Worm (Caenorhabditis elegans) whole organism, midembryonic: ENCODE measurements around the gene pqn-31.

Experiments used
- T22C8.4 ChIP-seq: fragments of 200-800 bp; sonication (Bioruptor generic); IDR thresholded peaks from 2 replicates; pipeline ENCODE4 v1.3.6; 2022; ENCODE audit warnings: missing genetic modification characterization, missing compliant biosample characterization
- cog-1 ChIP-seq: sonication (generic microtip); optimal IDR thresholded peaks from 2 replicates; lab custom pipeline; 2016; ENCODE audit warnings: missing genetic modification characterization, missing compliant biosample characterization
- flt-1 ChIP-seq: fragments of 200-800 bp; sonication (Bioruptor generic); IDR thresholded peaks from 2 replicates; pipeline ENCODE4 v1.3.6; 2022; ENCODE audit warnings: missing genetic modification characterization, missing compliant biosample characterization
- klf-2 ChIP-seq: fragments of 200-800 bp; sonication (Bioruptor generic); conservative IDR thresholded peaks from 2 replicates; pipeline ENCODE4 v1.3.6; 2022; ENCODE audit warnings: missing genetic modification reagents, missing genetic modification characterization, missing compliant biosample characterization
- med-1 ChIP-seq: sonication (generic microtip); optimal IDR thresholded peaks from 2 replicates; lab custom pipeline; 2017; ENCODE audit warnings: missing genetic modification characterization, mild to moderate bottlenecking, missing compliant biosample characterization, antibody characterized with exemption, missing genetic modification reagents; ENCODE audit not compliant: insufficient read depth
- ref-1 ChIP-seq: fragments of 200-800 bp; sonication (Bioruptor generic); conservative IDR thresholded peaks from 2 replicates; pipeline ENCODE4 v1.3.6; 2022; ENCODE audit warnings: missing genetic modification reagents, missing genetic modification characterization, missing compliant biosample characterization
- tab-1 ChIP-seq: fragments of 200-800 bp; sonication (Bioruptor generic); IDR thresholded peaks from 2 replicates; pipeline ENCODE4 v1.3.6; 2022; ENCODE audit warnings: missing genetic modification characterization, missing compliant biosample characterization
- ztf-23 ChIP-seq: fragments of 200-800 bp; sonication (Bioruptor generic); IDR thresholded peaks from 2 replicates; pipeline ENCODE4 v1.3.6; 2022; ENCODE audit warnings: missing genetic modification reagents, missing genetic modification characterization, missing compliant biosample characterization
- ztf-29 ChIP-seq: fragments of 200-800 bp; sonication (Bioruptor generic); IDR thresholded peaks from 2 replicates; pipeline ENCODE4 v1.3.6; 2022; ENCODE audit warnings: missing genetic modification reagents, missing genetic modification characterization, missing compliant biosample characterization

pqn-31 gene

DNA sequence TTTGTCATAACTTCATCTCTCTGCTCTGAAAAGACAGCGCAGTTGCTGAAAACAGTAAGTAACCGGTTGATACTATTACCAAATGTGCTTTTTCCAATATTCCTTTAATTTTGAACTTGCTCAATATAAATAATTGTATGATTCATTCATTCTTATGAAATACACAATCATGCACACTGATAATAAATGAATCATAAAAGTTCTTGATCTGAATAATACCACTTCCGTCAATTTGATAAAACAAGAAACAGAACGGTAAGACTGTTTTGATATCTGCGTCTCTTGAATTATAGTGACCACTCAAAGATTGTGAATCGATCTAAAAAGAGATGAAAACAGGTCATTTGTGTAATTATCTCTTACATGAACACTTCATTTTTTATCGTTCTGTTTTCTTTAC lies 16.9 kb downstream of the pqn-31 start, which contains the start of gene F21C10.4:
Gene F21C10.4, plus strand, starts transcription at position 301 of the 400 bp plus-strand sequence.
- TF ChIP-seq tab-1, result no peak
- TF ChIP-seq flt-1 (GFP tag; lab: Robert Waterston, UW), result no peak
- TF ChIP-seq ref-1 (GFP tag; lab: Robert Waterston, UW), result no peak
- no peak for TF ChIP-seq ztf-23 (GFP tag; lab: Robert Waterston, UW)
- no peak for TF ChIP-seq med-1 (GFP tag; lab: Kevin White, UChicago)
- TF ChIP-seq klf-2 (GFP tag; lab: Robert Waterston, UW), result no peak
- TF ChIP-seq T22C8.4 (GFP tag; lab: Robert Waterston, UW), result no peak
- no peak for TF ChIP-seq cog-1 (tag; lab: Kevin White, UChicago)
- TF ChIP-seq ztf-29, result no peak

DNA sequence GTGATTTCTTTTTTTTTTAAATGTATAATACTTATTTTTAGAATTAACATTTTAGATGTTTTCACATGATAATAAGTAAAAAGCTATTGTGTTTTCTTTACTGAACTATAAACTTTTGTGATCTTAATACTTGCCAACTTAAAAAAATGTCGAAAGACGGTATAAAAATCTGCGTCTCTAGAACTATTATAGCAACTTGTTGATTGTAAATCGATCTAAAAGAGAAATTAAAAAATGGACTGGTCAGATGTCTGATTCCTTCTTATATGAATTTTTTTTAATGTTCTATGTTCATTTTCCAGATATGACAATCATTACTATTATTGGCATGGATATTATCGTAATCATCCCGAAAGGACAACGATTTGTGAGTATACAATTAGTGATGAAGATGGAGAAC lies 18.4 kb downstream of the pqn-31 start, which contains the start of gene F21C10.3:
Gene F21C10.3, plus strand, starts transcription at position 301 of the 400 bp plus-strand sequence.
- no peak for TF ChIP-seq T22C8.4 (GFP tag; lab: Robert Waterston, UW)
- TF ChIP-seq cog-1 (tag; lab: Kevin White, UChicago), result no peak
- no peak for TF ChIP-seq ztf-23 (GFP tag; lab: Robert Waterston, UW)
- no peak for TF ChIP-seq ztf-29
- no peak for TF ChIP-seq flt-1 (GFP tag; lab: Robert Waterston, UW)
- no peak for TF ChIP-seq med-1 (GFP tag; lab: Kevin White, UChicago)
- no peak for TF ChIP-seq ref-1 (GFP tag; lab: Robert Waterston, UW)
- no peak for TF ChIP-seq tab-1
- no peak for TF ChIP-seq klf-2 (GFP tag; lab: Robert Waterston, UW)

DNA sequence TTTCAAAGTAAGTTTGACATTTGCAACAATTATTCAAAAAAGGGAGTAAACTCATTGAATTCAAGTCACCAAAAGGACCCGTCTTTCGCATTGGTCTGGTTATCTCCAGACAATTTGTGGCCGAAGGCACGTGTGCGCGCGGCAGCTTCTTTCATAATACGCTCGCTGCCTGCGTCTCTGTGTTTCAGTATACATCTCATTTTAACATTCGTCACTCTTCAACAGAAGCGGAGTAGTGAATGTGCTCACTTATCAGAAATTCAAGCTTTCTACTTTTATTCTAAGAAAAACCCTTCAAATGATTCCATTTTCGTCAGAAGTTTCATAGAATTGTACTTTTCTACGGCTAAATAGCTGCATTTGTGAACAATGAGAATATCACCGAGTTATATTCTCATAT lies 19.2 kb downstream of the pqn-31 start:
- TF ChIP-seq ref-1 (GFP tag; lab: Robert Waterston, UW) (no peak), cog-1 (tag; lab: Kevin White, UChicago) (no peak), klf-2 (GFP tag; lab: Robert Waterston, UW) (no peak), flt-1 (GFP tag; lab: Robert Waterston, UW) (no peak), tab-1 (no peak), ztf-23 (GFP tag; lab: Robert Waterston, UW) (no peak), med-1 (GFP tag; lab: Kevin White, UChicago) (no peak), ztf-29 (no peak), T22C8.4 (GFP tag; lab: Robert Waterston, UW) (no peak)

DNA sequence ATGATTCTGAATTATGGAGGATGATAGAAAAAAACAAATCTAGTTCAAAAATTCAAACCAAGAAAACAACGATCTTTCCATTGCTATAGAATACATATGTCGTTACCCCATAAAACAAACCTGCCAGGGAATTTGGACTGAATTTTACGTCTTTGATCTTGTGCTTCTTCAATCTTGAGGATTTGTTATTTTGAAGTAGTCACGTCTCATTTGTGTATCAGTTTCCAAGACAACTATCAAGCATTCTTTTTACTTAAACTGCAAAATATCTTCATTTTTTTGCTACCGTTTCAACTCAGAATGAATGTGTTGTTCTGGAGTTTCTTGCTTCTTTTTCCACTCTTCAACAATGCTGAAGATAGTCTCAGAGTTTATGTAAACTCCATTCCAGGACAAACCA lies 21.4 kb downstream of the pqn-31 start, which contains the start of gene F21C10.19:
Gene F21C10.19, plus strand, starts transcription at position 301 of the 400 bp plus-strand sequence.
- TF ChIP-seq klf-2 (GFP tag; lab: Robert Waterston, UW), result no peak
- TF ChIP-seq flt-1 (GFP tag; lab: Robert Waterston, UW), result no peak
- no peak for TF ChIP-seq ref-1 (GFP tag; lab: Robert Waterston, UW)
- TF ChIP-seq med-1 (GFP tag; lab: Kevin White, UChicago), result no peak
- no peak for TF ChIP-seq cog-1 (tag; lab: Kevin White, UChicago)
- TF ChIP-seq ztf-23 (GFP tag; lab: Robert Waterston, UW), result no peak
- TF ChIP-seq ztf-29, result no peak
- no peak for TF ChIP-seq tab-1
- TF ChIP-seq T22C8.4 (GFP tag; lab: Robert Waterston, UW), result no peak

DNA sequence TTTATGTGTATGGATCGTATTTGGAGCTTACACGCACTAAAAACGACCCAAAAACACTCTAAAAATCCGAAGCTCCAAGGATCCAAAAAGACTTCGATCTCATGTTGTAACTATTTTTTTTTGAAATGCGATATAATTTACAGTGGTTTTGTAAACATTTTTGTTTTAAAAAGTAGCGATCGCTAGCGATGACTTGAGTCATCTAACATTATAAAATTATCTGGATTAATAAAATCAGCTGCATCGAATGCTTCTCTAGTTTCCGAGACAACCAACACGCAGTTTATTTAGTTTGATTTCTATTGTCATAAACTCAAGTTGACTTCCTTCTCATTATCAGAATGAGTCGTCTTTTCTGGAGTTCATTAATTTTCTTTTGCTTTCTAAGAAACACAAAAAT lies 22.7 kb downstream of the pqn-31 start, which contains the start of gene F21C10.1:
Gene F21C10.1, plus strand, starts transcription at position 301 of the 400 bp plus-strand sequence.
- no peak for TF ChIP-seq cog-1 (tag; lab: Kevin White, UChicago)
- no peak for TF ChIP-seq T22C8.4 (GFP tag; lab: Robert Waterston, UW)
- no peak for TF ChIP-seq flt-1 (GFP tag; lab: Robert Waterston, UW)
- TF ChIP-seq klf-2 (GFP tag; lab: Robert Waterston, UW), result no peak
- TF ChIP-seq ztf-29, result no peak
- TF ChIP-seq ztf-23 (GFP tag; lab: Robert Waterston, UW), result no peak
- no peak for TF ChIP-seq med-1 (GFP tag; lab: Kevin White, UChicago)
- no peak for TF ChIP-seq ref-1 (GFP tag; lab: Robert Waterston, UW)
- no peak for TF ChIP-seq tab-1

DNA sequence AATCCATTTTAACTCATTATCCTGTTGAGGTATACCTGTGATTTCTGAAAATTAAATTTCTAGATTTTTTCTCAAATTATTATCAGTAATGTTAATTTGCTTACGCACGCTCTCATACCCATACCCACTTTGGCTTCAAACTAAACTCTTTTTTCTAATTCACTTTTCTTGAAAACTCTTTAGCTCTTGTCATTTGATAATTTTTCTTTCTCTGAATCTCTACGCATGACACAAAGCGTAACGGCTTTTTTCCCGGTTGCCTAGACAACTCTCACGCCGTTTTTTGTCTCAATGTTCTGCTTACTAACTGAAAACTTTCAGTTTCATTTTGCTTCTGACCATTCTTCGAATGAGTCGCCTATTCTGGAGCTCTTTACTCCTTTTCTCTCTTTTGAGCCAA lies 24.6 kb downstream of the pqn-31 start, which contains the start of gene B0222.1:
Gene B0222.1, plus strand, starts transcription at position 306 of the 400 bp plus-strand sequence.
- TF ChIP-seq flt-1 (GFP tag; lab: Robert Waterston, UW) (no peak), cog-1 (tag; lab: Kevin White, UChicago) (no peak), med-1 (GFP tag; lab: Kevin White, UChicago) (no peak), T22C8.4 (GFP tag; lab: Robert Waterston, UW) (no peak), ztf-23 (GFP tag; lab: Robert Waterston, UW) (no peak), ztf-29 (no peak), tab-1 (no peak), klf-2 (GFP tag; lab: Robert Waterston, UW) (no peak), ref-1 (GFP tag; lab: Robert Waterston, UW) (no peak)

DNA sequence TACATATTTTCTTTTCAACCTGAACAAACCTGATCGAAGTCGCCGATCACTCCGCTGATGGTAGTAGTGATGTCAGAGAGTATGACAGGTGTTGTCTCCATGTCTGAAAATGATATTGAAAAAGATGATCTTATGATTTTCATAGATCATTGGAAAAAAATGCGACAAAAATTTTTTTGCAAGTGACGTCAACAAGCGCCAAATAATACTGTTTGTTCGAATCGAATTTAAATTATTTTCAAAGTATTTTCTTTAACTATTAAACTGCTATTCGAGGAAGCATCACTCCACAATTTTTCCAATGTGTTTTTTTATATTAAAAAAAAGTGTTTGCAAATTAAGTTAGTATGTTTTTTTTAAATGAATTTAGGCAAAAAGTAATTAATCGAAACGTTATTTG lies 28.2 kb downstream of the pqn-31 start, which contains the start of gene pitr-2:
Gene pitr-2, minus strand, starts transcription at position 101 of the 400 bp plus-strand sequence.
- TF ChIP-seq med-1 (GFP tag; lab: Kevin White, UChicago), result no peak

DNA sequence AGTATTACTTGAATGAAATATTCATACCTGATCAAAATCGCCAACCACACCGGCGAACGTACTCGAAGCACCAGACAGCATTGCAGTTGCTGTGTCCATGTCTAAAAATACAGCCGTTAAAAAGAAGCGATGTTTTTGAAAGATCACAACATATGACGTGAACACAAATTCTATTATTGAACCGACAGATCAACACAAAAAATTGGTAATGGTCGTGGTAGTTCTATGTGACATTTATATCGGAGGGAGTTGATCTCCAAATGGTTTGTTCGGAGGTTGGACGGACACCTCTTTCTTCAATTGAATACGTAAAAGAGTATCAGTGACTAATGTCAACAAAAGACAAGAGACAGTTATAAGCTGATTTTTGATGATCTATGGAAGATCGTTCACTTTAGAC lies 31.9 kb downstream of the pqn-31 start, which contains the start of gene pitr-3:
Gene pitr-3, minus strand, starts transcription at position 101 of the 400 bp plus-strand sequence.
- no peak for TF ChIP-seq med-1 (GFP tag; lab: Kevin White, UChicago)
- no peak for TF ChIP-seq ztf-23 (GFP tag; lab: Robert Waterston, UW)

DNA sequence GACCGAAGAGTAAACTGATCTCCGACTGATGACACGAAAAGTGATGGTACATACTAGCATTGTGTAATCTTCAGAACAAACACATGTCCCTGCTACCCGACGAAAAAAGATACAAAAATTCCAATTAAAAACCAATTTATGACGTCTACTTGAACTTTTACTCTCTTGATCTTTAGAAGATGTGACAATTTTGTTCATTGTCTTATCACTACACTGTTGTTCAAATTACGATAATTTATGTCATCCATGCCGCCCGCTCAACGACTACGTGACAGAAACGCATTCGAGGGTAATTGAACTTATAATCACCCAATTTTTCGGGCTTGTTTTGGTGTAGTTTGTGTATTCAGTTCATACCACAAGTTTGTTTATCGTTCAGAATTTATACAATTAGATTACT lies 34.5 kb downstream of the pqn-31 start:
- TF ChIP-seq flt-1 (GFP tag; lab: Robert Waterston, UW) (no peak), klf-2 (GFP tag; lab: Robert Waterston, UW) (no peak), ztf-29 (no peak), med-1 (GFP tag; lab: Kevin White, UChicago) (no peak), ref-1 (GFP tag; lab: Robert Waterston, UW) (no peak)

DNA sequence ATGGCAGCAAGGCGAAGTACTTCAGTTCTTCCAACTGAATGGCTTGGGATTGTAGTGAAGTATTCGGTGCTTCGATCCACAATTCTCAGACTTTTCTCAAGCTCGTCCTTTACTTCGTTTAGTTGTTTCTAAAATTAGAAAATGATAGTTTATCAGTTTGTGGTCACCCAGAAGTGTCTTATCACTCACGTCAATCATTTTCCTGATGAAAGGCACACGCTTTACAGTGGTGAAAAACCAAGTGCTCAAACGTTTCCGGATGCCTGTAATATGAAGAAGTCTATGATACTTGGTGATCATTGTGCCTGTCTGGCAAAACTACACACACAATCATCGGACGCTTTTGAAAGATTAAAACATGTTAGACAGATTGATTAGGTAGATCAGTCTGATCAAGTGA lies 36.8 kb downstream of the pqn-31 start:
- TF ChIP-seq ztf-29 (no peak), ztf-23 (GFP tag; lab: Robert Waterston, UW) (no peak), med-1 (GFP tag; lab: Kevin White, UChicago) (no peak), flt-1 (GFP tag; lab: Robert Waterston, UW) (no peak), tab-1 (no peak), T22C8.4 (GFP tag; lab: Robert Waterston, UW) (no peak), cog-1 (tag; lab: Kevin White, UChicago) (no peak), klf-2 (GFP tag; lab: Robert Waterston, UW) (no peak), ref-1 (GFP tag; lab: Robert Waterston, UW) (no peak)
